Fruit fly (Drosophila melanogaster) whole organism, wandering third instar larva: Measurements from ENCODE around the gene CG42813.

ENCODE experiments used
- Abd-B ChIP-seq: fragments of >200 bp; optimal IDR thresholded peaks from 2 replicates; lab custom pipeline; 2017; ENCODE audit warnings: missing biosample characterization, missing genetic modification characterization
- CG32264 ChIP-seq: fragments of 200-800 bp; sonication (Bioruptor generic); optimal IDR thresholded peaks from 2 replicates; lab custom pipeline; 2016; ENCODE audit warnings: missing biosample characterization, missing genetic modification characterization
- CrebA ChIP-seq: fragments of 200-800 bp; sonication (Bioruptor generic); optimal IDR thresholded peaks from 2 replicates; lab custom pipeline; 2016; ENCODE audit warnings: missing biosample characterization, mild to moderate bottlenecking, missing genetic modification characterization, borderline replicate concordance
- Dfd ChIP-seq: fragments of >200 bp; optimal IDR thresholded peaks from 2 replicates; lab custom pipeline; 2017; ENCODE audit warnings: missing biosample characterization, missing genetic modification characterization
- Dif ChIP-seq: fragments of 200-275, 200-300 bp; sonication (Bioruptor generic); optimal IDR thresholded peaks from 2 replicates; lab custom pipeline; 2018; ENCODE audit warnings: missing biosample characterization, missing genetic modification characterization; ENCODE audit not compliant: partially characterized antibody
- GATAd ChIP-seq: sonication (Bioruptor generic); optimal IDR thresholded peaks from 2 replicates; lab custom pipeline; 2016; ENCODE audit warnings: missing biosample characterization, missing genetic modification characterization
- HLH106 ChIP-seq: fragments of 200-800 bp; optimal IDR thresholded peaks from 3 replicates; lab custom pipeline; 2019; ENCODE audit warnings: missing biosample characterization, mild to moderate bottlenecking, missing genetic modification characterization, moderate library complexity
- Hnf4 ChIP-seq: fragments of 200-800 bp; sonication (Bioruptor generic); optimal IDR thresholded peaks from 2 replicates; lab custom pipeline; 2016; ENCODE audit warnings: missing biosample characterization, mild to moderate bottlenecking, missing genetic modification characterization
- Hr83 ChIP-seq: fragments of 200-300 bp; sonication (Bioruptor generic); optimal IDR thresholded peaks from 2 replicates; lab custom pipeline; 2016; ENCODE audit warnings: missing biosample characterization, mild to moderate bottlenecking, missing genetic modification characterization, moderate library complexity; ENCODE audit not compliant: poor library complexity, severe bottlenecking
- Jra ChIP-seq: sonication (Bioruptor generic); optimal IDR thresholded peaks from 2 replicates; lab custom pipeline; 2016; ENCODE audit warnings: missing biosample characterization, missing genetic modification characterization
- Mio ChIP-seq: sonication (Bioruptor generic); optimal IDR thresholded peaks from 2 replicates; lab custom pipeline; 2016; ENCODE audit warnings: missing biosample characterization, missing genetic modification characterization
- Myc ChIP-seq: fragments of >200 bp; optimal IDR thresholded peaks from 2 replicates; lab custom pipeline; 2017
- N ChIP-seq: fragments of >200 bp; optimal IDR thresholded peaks from 2 replicates; lab custom pipeline; 2018; ENCODE audit warnings: missing biosample characterization, missing external identifiers, missing genetic modification characterization
- OdsH ChIP-seq: fragments of 200-800 bp; sonication (Bioruptor generic); optimal IDR thresholded peaks from 2 replicates; lab custom pipeline; 2016; ENCODE audit warnings: missing biosample characterization, mild to moderate bottlenecking, missing genetic modification characterization
- Rel ChIP-seq, 2 experiments: fragments of 200-800 bp; sonication (Bioruptor generic) in 1 of 2; optimal IDR thresholded peaks; 2 replicates in 1 of 2; 3 replicates in 1 of 2; lab custom pipeline; 2016 to 2019; ENCODE audit warnings: mild to moderate bottlenecking in 2 of 2, missing biosample characterization in 2 of 2, missing genetic modification characterization in 2 of 2, moderate library complexity in 1 of 2
- Sp1 ChIP-seq: fragments of 200-800 bp; sonication (Bioruptor generic); optimal IDR thresholded peaks from 3 replicates; lab custom pipeline; 2019; ENCODE audit warnings: missing biosample characterization, mild to moderate bottlenecking, missing genetic modification characterization, moderate library complexity
- br ChIP-seq: fragments of 200-800 bp; sonication (Bioruptor generic); optimal IDR thresholded peaks from 2 replicates; lab custom pipeline; 2016; ENCODE audit warnings: missing biosample characterization, missing genetic modification characterization
- brk ChIP-seq: fragments of 200-800 bp; sonication (Bioruptor generic); optimal IDR thresholded peaks from 2 replicates; lab custom pipeline; 2016; ENCODE audit warnings: missing biosample characterization, mild to moderate bottlenecking, missing genetic modification characterization
- dl ChIP-seq, 2 experiments: fragments of 175-275, 200-275 bp in 1 of 2; fragments of 200-275 bp in 1 of 2; sonication (Bioruptor generic); optimal IDR thresholded peaks; lab custom pipeline; 2018; ENCODE audit warnings: mild to moderate bottlenecking in 2 of 2, missing biosample characterization in 2 of 2, missing genetic modification characterization in 2 of 2, moderate library complexity in 2 of 2; ENCODE audit not compliant: partially characterized antibody in 2 of 2, insufficient read depth in 1 of 2
- dmrt93B ChIP-seq: fragments of 200-800 bp; sonication (Bioruptor generic); optimal IDR thresholded peaks from 2 replicates; lab custom pipeline; 2018; ENCODE audit warnings: missing biosample characterization, mild to moderate bottlenecking, missing genetic modification characterization
- ey ChIP-seq: fragments of 200-800 bp; sonication (Bioruptor generic); optimal IDR thresholded peaks from 2 replicates; lab custom pipeline; 2016; ENCODE audit warnings: missing biosample characterization, missing genetic modification characterization
- foxo ChIP-seq, 2 experiments: fragments of 200-800 bp; sonication (Bioruptor generic); optimal IDR thresholded peaks; 2 replicates in 1 of 2; 3 replicates in 1 of 2; lab custom pipeline; 2016 to 2017; ENCODE audit warnings: missing biosample characterization in 2 of 2, missing genetic modification characterization in 2 of 2
- fru ChIP-seq: fragments of 200-800 bp; sonication (Bioruptor generic); optimal IDR thresholded peaks from 3 replicates; lab custom pipeline; 2016; ENCODE audit warnings: missing biosample characterization, mild to moderate bottlenecking, missing genetic modification characterization
- h ChIP-seq: fragments of 200-800 bp; sonication (Bioruptor generic); optimal IDR thresholded peaks from 3 replicates; lab custom pipeline; 2016; ENCODE audit warnings: missing biosample characterization, mild to moderate bottlenecking, missing genetic modification characterization
- jim ChIP-seq: fragments of 175-275, 200-325 bp; sonication (Bioruptor generic); optimal IDR thresholded peaks from 2 replicates; lab custom pipeline; 2016; ENCODE audit warnings: missing biosample characterization, mild to moderate bottlenecking, missing genetic modification characterization
- lola ChIP-seq: fragments of >200 bp; optimal IDR thresholded peaks from 2 replicates; lab custom pipeline; 2017; ENCODE audit warnings: missing biosample characterization, missing genetic modification characterization
- pan ChIP-seq: fragments of >200 bp; optimal IDR thresholded peaks from 2 replicates; lab custom pipeline; 2017
- psq ChIP-seq: fragments of 200-800 bp; sonication (Bioruptor generic); optimal IDR thresholded peaks from 3 replicates; lab custom pipeline; 2017; ENCODE audit warnings: missing biosample characterization, mild to moderate bottlenecking, missing genetic modification characterization, moderate library complexity
- rgr ChIP-seq: fragments of 200-800 bp; sonication (Bioruptor generic); optimal IDR thresholded peaks from 3 replicates; lab custom pipeline; 2016; ENCODE audit warnings: missing biosample characterization, mild to moderate bottlenecking, missing genetic modification characterization
- tai ChIP-seq: sonication (Bioruptor generic); optimal IDR thresholded peaks from 2 replicates; lab custom pipeline; 2016; ENCODE audit warnings: missing biosample characterization, missing genetic modification characterization
- usp ChIP-seq: fragments of >200 bp; optimal IDR thresholded peaks from 2 replicates; lab custom pipeline; 2017; ENCODE audit warnings: missing biosample characterization, missing genetic modification characterization
- woc ChIP-seq: sonication (Bioruptor generic); optimal IDR thresholded peaks from 2 replicates; lab custom pipeline; 2016; ENCODE audit warnings: missing biosample characterization, mild to moderate bottlenecking, missing genetic modification characterization

The CG42813 gene

DNA sequence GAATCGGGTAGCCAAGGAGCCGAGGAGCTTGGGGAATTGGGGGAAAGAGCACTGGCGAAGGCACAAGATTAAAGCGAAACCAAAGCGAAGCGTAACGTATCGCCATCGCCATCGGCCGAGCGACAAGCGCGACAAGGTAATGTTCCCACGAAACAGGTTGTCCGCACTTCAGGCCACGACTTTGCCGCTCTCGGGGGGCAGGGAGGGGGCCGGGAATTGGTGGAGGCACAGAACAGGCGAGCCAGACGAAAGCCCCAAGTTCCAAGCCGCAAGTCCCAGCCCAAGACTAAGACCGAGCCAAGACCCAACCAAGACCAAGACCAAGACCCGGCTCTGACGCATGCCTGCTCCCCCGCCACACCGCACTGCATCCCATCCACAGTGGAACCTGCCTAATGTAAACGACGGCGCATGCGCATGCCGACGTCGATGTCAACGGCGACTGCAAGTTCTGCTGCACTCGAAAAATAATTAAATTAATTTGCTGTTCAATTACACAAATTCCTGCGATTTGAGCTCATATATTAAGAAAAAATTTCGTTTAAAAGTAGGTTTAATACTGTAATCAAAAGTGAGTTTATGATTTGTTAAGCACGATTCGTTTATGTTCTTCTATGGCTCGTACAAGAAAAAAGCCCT, 42.3 kb downstream of the CG42813 start:
- TF ChIP-seq ey (GFP tag; lab: Kevin White, UChicago) (peak; percentile 37), Abd-B (GFP tag; lab: Kevin White, UChicago) (no peak), foxo (GFP tag; optimal IDR thresholded peaks at IDR 0.05; lab: Kevin White, UChicago) (peak in 1 of 2 experiments; percentile 60), brk (GFP tag; lab: Kevin White, UChicago) (peak; percentile 3), woc (GFP tag; lab: Kevin White, UChicago) (peak; percentile 88), br (GFP tag; lab: Kevin White, UChicago) (peak; percentile 28), HLH106 (peak; percentile 35), Myc (lab: Kevin White, UChicago) (no peak), Sp1 (peak; percentile 2), h (GFP tag; lab: Kevin White, UChicago) (peak; percentile 63), Hnf4 (peak; percentile 25), jim (GFP tag; lab: Kevin White, UChicago) (no peak), CG32264 (GFP tag; lab: Kevin White, UChicago) (peak; percentile 27), usp (no peak), fru (peak; percentile 72), N (GFP tag; lab: Kevin White, UChicago) (no peak), psq (peak; percentile 39), Jra (GFP tag; lab: Kevin White, UChicago) (peak; percentile 96), Mio (GFP tag; lab: Kevin White, UChicago) (no peak), rgr (GFP tag; lab: Kevin White, UChicago) (peak; percentile 21), Dif (GFP tag; lab: Kevin White, UChicago) (peak; percentile 52), Rel (GFP tag; optimal IDR thresholded peaks at IDR 0.05; lab: Kevin White, UChicago) (no peak), Rel (tag; optimal IDR thresholded peaks at IDR 0.05; lab: Kevin White, UChicago) (peak; percentile 21), pan (lab: Kevin White, UChicago) (no peak)
- TF ChIP-seq, all 38 proteins: peak for 16

DNA sequence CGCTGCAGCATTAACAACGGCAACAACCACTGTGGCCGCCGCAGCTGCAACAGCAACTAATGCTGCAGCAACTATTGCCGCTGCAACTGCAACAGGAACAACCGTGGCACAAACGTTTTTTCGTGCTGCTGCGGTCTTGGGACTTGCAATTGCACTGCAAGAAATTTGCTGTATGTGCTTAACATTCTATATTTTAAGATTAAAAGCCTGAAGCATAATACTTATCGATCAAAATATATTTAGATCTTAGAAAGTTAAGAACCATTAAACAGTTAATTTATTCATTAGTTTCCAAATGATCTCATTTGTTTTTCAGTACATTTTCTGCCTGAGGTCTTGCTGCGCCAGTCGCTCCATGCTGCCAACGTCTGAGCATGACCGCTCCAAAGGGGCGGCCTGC, 47.3 kb downstream of the CG42813 start:
- TF ChIP-seq Hr83 (GFP tag; lab: Kevin White, UChicago) (no peak), ey (GFP tag; lab: Kevin White, UChicago) (no peak), dmrt93B (GFP tag; lab: Kevin White, UChicago) (no peak), CG32264 (GFP tag; lab: Kevin White, UChicago) (no peak), brk (GFP tag; lab: Kevin White, UChicago) (no peak), Jra (GFP tag; lab: Kevin White, UChicago) (no peak), foxo (GFP tag; optimal IDR thresholded peaks at IDR 0.05; lab: Kevin White, UChicago) (no peak), Dfd (GFP tag; lab: Kevin White, UChicago) (no peak), OdsH (no peak), Rel (GFP tag; optimal IDR thresholded peaks at IDR 0.05; lab: Kevin White, UChicago) (no peak), Rel (tag; optimal IDR thresholded peaks at IDR 0.05; lab: Kevin White, UChicago) (no peak), tai (GFP tag; lab: Kevin White, UChicago) (no peak), dl (GFP tag; optimal IDR thresholded peaks at IDR 0.05; lab: Kevin White, UChicago; ENCODE audit: insufficient read depth in 1 of 2, partially characterized antibody in 2 of 2) (no peak), GATAd (no peak), pan (lab: Kevin White, UChicago) (no peak), psq (no peak), woc (GFP tag; lab: Kevin White, UChicago) (no peak)

DNA sequence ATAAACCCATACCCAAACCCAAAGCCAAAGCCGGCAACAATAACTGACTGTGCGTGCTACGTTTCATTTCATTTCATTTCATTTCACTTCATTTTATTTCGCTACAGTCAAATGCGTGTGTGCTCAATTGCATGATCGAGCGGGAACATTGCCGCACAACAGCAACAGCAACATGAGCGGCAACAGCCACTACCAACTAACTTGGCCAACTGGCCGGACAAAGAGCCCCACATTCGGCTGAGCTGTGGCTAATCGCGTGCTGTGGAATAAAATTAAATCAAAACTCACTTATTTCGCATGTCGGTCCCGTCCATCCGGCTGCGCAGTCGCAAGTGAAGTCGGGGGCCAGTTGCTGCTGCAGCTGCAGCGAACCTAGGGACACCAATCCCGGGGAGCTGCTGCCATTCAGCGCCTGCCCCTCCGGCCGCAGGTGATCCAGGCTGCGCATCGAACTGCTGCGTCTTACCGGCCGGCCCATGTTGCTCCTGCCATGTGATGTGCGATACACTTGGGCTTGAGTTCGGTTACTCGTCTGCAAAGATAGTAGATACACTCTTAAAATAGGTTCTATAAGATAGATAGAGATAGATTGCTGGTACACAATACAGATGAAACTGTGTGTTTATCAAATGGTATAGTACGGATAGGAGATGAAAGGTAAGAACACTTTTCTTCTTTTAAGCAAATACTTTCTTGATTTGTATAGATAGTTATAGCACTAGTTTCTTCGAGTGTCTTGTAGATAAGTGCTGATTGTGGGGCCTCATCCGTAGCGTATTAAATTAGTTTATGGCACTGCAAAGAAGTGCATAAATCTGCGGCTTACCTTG, 49.6 kb downstream of the CG42813 start:
- no peak for TF ChIP-seq lola (GFP tag; lab: Kevin White, UChicago)
- TF ChIP-seq usp = no peak
- TF ChIP-seq CrebA = no peak
- no peak for TF ChIP-seq dmrt93B (GFP tag; lab: Kevin White, UChicago)
- no peak for TF ChIP-seq h (GFP tag; lab: Kevin White, UChicago)
- no peak for TF ChIP-seq br (GFP tag; lab: Kevin White, UChicago)
